Fruit fly (Drosophila melanogaster): ENCODE data around the gene opm.
A peak's percentile ranks its signal among the peaks of the same experiment; 100 is the strongest.

The opm gene

DNA sequence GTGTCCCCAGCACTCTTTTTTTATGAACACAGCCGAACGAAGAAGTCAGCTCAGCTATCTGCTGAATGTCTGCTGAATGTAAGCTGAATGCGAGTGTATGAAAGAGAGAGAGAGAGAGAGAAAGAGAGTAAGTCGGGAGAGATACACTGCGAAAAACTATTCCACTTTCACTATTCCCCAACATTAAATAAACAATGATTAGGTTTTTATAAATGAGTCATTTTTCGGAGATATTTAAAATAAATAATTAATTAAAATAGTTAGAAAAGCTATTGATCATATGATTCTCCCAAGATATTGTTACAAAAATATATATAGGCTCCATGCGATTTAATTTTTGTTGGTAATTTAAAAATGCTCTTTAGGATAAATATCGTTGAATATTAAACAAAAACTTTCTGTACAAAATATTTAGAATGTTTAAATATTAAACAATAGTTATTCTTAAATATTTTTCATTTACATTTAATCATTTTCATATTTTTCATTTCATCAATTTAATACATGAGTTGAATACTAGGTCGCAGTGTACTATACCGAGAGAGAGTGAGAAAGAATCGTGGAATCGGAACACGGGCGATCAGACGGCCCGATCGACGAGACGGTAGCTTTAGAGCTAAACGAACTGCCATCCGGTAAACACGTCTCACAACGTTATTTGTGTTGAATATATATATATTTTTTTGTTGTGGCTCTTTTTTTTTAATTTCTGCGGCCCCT is 42.2 kb downstream of the opm start, which contains the start of gene be (continued):
- TF ChIP-seq Pdp1 (GFP tag; optimal IDR thresholded peaks at IDR 0.05) (no peak), sob (GFP tag; IDR thresholded peaks at IDR 0.05) (peak; percentile 37; the same call in 1 of the 2 replicates), kay (GFP tag; optimal IDR thresholded peaks at IDR 0.05) (no peak), CG17385 (GFP tag; optimal IDR thresholded peaks at IDR 0.05) (peak; percentile 75), fu2 (GFP tag; optimal IDR thresholded peaks at IDR 0.05) (no peak), CG10462 (GFP tag; optimal IDR thresholded peaks at IDR 0.05) (peak; percentile 12), CG10565 (GFP tag; optimal IDR thresholded peaks at IDR 0.05) (no peak), row (GFP tag; IDR thresholded peaks at IDR 0.05) (peak; percentile 86), CG2199 (GFP tag; IDR thresholded peaks at IDR 0.05) (no peak), shn (GFP tag; optimal IDR thresholded peaks at IDR 0.05) (no peak), ash1 (GFP tag; optimal IDR thresholded peaks at IDR 0.05) (no peak), CG12744 (GFP tag; optimal IDR thresholded peaks at IDR 0.05) (no peak), luna (GFP tag; optimal IDR thresholded peaks at IDR 0.05) (no peak), Dp (GFP tag; optimal IDR thresholded peaks at IDR 0.05) (no peak), CG16863 (GFP tag; optimal IDR thresholded peaks at IDR 0.05) (no peak), sisA (GFP tag; IDR thresholded peaks at IDR 0.05) (peak; percentile 49; the same call in 1 of the 2 replicates), CG7928 (GFP tag; optimal IDR thresholded peaks at IDR 0.05) (no peak), ewg (GFP tag; optimal IDR thresholded peaks at IDR 0.05) (no peak), Blimp-1 (GFP tag; optimal IDR thresholded peaks at IDR 0.05) (peak; percentile 66), CG6854 (GFP tag; optimal IDR thresholded peaks at IDR 0.05) (peak; percentile 15), nerfin-2 (GFP tag; IDR thresholded peaks at IDR 0.05; ENCODE audit: partially characterized antibody) (no peak), CG6654 (GFP tag; optimal IDR thresholded peaks at IDR 0.05) (no peak), usp (GFP tag; optimal IDR thresholded peaks at IDR 0.05) (no peak), Fer3 (tag; optimal IDR thresholded peaks at IDR 0.05) (peak; percentile 23), HmgZ (tag; optimal IDR thresholded peaks at IDR 0.05) (no peak), Dip2 (GFP tag; IDR thresholded peaks at IDR 0.05) (no peak), en (GFP tag; optimal IDR thresholded peaks at IDR 0.05) (no peak), Optix (GFP tag; IDR thresholded peaks at IDR 0.05) (no peak), CG3281 (GFP tag; optimal IDR thresholded peaks at IDR 0.05) (peak; percentile 55), CG17328 (GFP tag; IDR thresholded peaks at IDR 0.05) (0 out of 2 replicates have a peak, but pooled peaks have one; percentile 8), PHDP (tag; optimal IDR thresholded peaks at IDR 0.05) (peak; percentile 62), Trl (optimal IDR thresholded peaks at IDR 0.05) (peak; percentile 81 to 86), Trl (GFP tag; optimal IDR thresholded peaks at IDR 0.05) (no peak), Poxn (GFP tag; IDR thresholded peaks at IDR 0.05) (no peak), gsb-n (tag; optimal IDR thresholded peaks at IDR 0.05) (peak; percentile 74), Usf (GFP tag; optimal IDR thresholded peaks at IDR 0.05) (peak; percentile 11), CG6254 (GFP tag; optimal IDR thresholded peaks at IDR 0.05) (no peak), nmo (GFP tag; optimal IDR thresholded peaks at IDR 0.05) (peak; percentile 90), tna (GFP tag; IDR thresholded peaks at IDR 0.05; ENCODE audit: partially characterized antibody) (no peak), CG3847 (GFP tag; IDR thresholded peaks at IDR 0.05) (peak; percentile 61), CG10267 (tag; optimal IDR thresholded peaks at IDR 0.05) (peak; percentile 83), CG7372 (GFP tag; IDR thresholded peaks at IDR 0.05) (no peak; the same call in 1 of the 2 replicates), Neu2 (GFP tag; optimal IDR thresholded peaks at IDR 0.05; ENCODE audit: borderline replicate concordance) (no peak), Hr39 (optimal IDR thresholded peaks at IDR 0.05) (no peak), stc (GFP tag; IDR thresholded peaks at IDR 0.05) (no peak; the same call in 1 of the 2 replicates), CG3838 (GFP tag; optimal IDR thresholded peaks at IDR 0.05) (no peak), CG2129 (GFP tag; IDR thresholded peaks at IDR 0.05; ENCODE audit: partially characterized antibody) (no peak), so (GFP tag; IDR thresholded peaks at IDR 0.05) (no peak), Abd-B (GFP tag; optimal IDR thresholded peaks at IDR 0.05) (peak; percentile 66), Rx (GFP tag; IDR thresholded peaks at IDR 0.05) (no peak), CG10654 (GFP tag; optimal IDR thresholded peaks at IDR 0.05) (peak; percentile 21)
